Fruit fly (Drosophila melanogaster) whole organism, embryonic: Measurements from ENCODE around the gene CG4730.

Experiments used
- Ada2b ChIP-seq: fragments of 200-800 bp; sonication (Bioruptor generic); IDR thresholded peaks from 2 replicates; pipeline ENCODE4 v1.3.6; 2022; ENCODE audit warnings: missing biosample characterization, missing genetic modification characterization
- Atf3 ChIP-seq: fragments of 200-800 bp; sonication (Bioruptor generic); optimal IDR thresholded peaks from 3 replicates; lab custom pipeline; 2016; ENCODE audit warnings: missing biosample characterization, missing genetic modification characterization
- Bgb ChIP-seq: fragments of 200-800 bp; sonication (Bioruptor generic); IDR thresholded peaks from 2 replicates; pipeline ENCODE4 v1.3.6; 2022; ENCODE audit warnings: missing biosample characterization, missing genetic modification characterization; ENCODE audit not compliant: partially characterized antibody
- Bteb2 ChIP-seq: fragments of 200-800 bp; sonication (Bioruptor generic); optimal IDR thresholded peaks from 2 replicates; lab custom pipeline; 2016; ENCODE audit warnings: missing biosample characterization, missing genetic modification characterization
- CG10321 ChIP-seq: fragments of 200-800 bp; sonication (Bioruptor generic); IDR thresholded peaks from 2 replicates; pipeline ENCODE4 v1.3.6; 2022; ENCODE audit warnings: missing biosample characterization, missing genetic modification characterization
- CG11696 ChIP-seq: fragments of 200-800 bp; sonication (Bioruptor generic); IDR thresholded peaks from 2 replicates; pipeline ENCODE4 v1.3.6; 2022; ENCODE audit warnings: missing biosample characterization, missing genetic modification characterization
- CG12219 ChIP-seq: fragments of 200-800 bp; sonication (Bioruptor generic); optimal IDR thresholded peaks from 3 replicates; lab custom pipeline; 2018; ENCODE audit warnings: missing biosample characterization, mild to moderate bottlenecking, missing genetic modification characterization
- CG12299 ChIP-seq: fragments of 200-800 bp; sonication (Bioruptor generic); optimal IDR thresholded peaks from 2 replicates; lab custom pipeline; 2018; ENCODE audit warnings: missing biosample characterization, mild to moderate bottlenecking, missing genetic modification characterization
- CG13894 ChIP-seq: fragments of 200-800 bp; sonication (Bioruptor generic); optimal IDR thresholded peaks from 3 replicates; lab custom pipeline; 2018; ENCODE audit warnings: missing biosample characterization, mild to moderate bottlenecking, missing genetic modification characterization, moderate library complexity
- CG14050 ChIP-seq: fragments of 200-800 bp; sonication (Bioruptor generic); IDR thresholded peaks from 3 replicates; pipeline ENCODE4 v1.3.6; 2022; ENCODE audit warnings: missing biosample characterization, missing genetic modification characterization
- CG14441 ChIP-seq: fragments of 200-800 bp; sonication (Bioruptor generic); IDR thresholded peaks from 2 replicates; pipeline ENCODE4 v1.3.6; 2022; ENCODE audit warnings: missing biosample characterization, missing genetic modification characterization
- CG14710 ChIP-seq: fragments of 200-800 bp; sonication (Bioruptor generic); optimal IDR thresholded peaks from 3 replicates; lab custom pipeline; 2019; ENCODE audit warnings: missing biosample characterization, mild to moderate bottlenecking, missing genetic modification characterization, moderate library complexity
- CG2129 ChIP-seq: fragments of 200-800 bp; sonication (Bioruptor generic); IDR thresholded peaks from 2 replicates; pipeline ENCODE4 v1.3.6; 2022; ENCODE audit warnings: missing biosample characterization, missing genetic modification characterization; ENCODE audit not compliant: partially characterized antibody
- CG2199 ChIP-seq: fragments of 200-800 bp; sonication (Bioruptor generic); IDR thresholded peaks from 3 replicates; pipeline ENCODE4 v1.3.6; 2022; ENCODE audit warnings: missing biosample characterization, missing genetic modification characterization
- CG33213 ChIP-seq: fragments of 200-800 bp; sonication (Bioruptor generic); optimal IDR thresholded peaks from 3 replicates; lab custom pipeline; 2016; ENCODE audit warnings: missing biosample characterization, missing genetic modification characterization
- CG3726 ChIP-seq: fragments of 200-800 bp; sonication (Bioruptor generic); IDR thresholded peaks from 3 replicates; pipeline ENCODE4, ENCODE4 v1.3.6; 2022; ENCODE audit warnings: missing biosample characterization, missing genetic modification characterization
- CG4617 ChIP-seq: fragments of 200-800 bp; sonication (Bioruptor generic); optimal IDR thresholded peaks from 3 replicates; lab custom pipeline; 2016; ENCODE audit warnings: missing biosample characterization, missing genetic modification characterization, borderline replicate concordance
- CG4707 ChIP-seq: fragments of 200-800 bp; sonication (Bioruptor generic); optimal IDR thresholded peaks from 2 replicates; lab custom pipeline; 2018; ENCODE audit warnings: missing biosample characterization, mild to moderate bottlenecking, missing genetic modification characterization, moderate library complexity
- CG4854 ChIP-seq: fragments of 200-800 bp; sonication (Bioruptor generic); optimal IDR thresholded peaks from 2 replicates; lab custom pipeline; 2016; ENCODE audit warnings: missing biosample characterization, missing genetic modification characterization, inconsistent platforms
- CG6813 ChIP-seq: fragments of 200-800 bp; sonication (Bioruptor generic); optimal IDR thresholded peaks from 2 replicates; lab custom pipeline; 2017; ENCODE audit warnings: missing biosample characterization, missing genetic modification characterization, mild to moderate bottlenecking, moderate library complexity, missing genetic modification reagents
- CG8290 ChIP-seq, 3 experiments: fragments of 200-800 bp; sonication (Bioruptor generic); optimal IDR thresholded peaks; 2 replicates each; lab custom pipeline; 2016 to 2019; ENCODE audit warnings: missing biosample characterization in 3 of 3, missing genetic modification characterization in 3 of 3, mild to moderate bottlenecking in 2 of 3, moderate library complexity in 1 of 3
- CG8765 ChIP-seq: fragments of 200-800 bp; sonication (Bioruptor generic); IDR thresholded peaks from 2 replicates; pipeline ENCODE4 v1.3.6; 2022; ENCODE audit warnings: missing biosample characterization, missing genetic modification characterization
- CTCF ChIP-seq: fragments of 200-800 bp; sonication (Bioruptor generic); optimal IDR thresholded peaks from 2 replicates; lab custom pipeline; 2017; ENCODE audit warnings: missing biosample characterization, mild to moderate bottlenecking, missing genetic modification characterization, moderate library complexity
- Chrac-16 ChIP-seq: fragments of 200-800 bp; sonication (Bioruptor generic); optimal IDR thresholded peaks from 3 replicates; lab custom pipeline; 2016; ENCODE audit warnings: missing biosample characterization, missing genetic modification characterization
- Dad ChIP-seq: fragments of 200-800 bp; sonication (Bioruptor generic); optimal IDR thresholded peaks from 3 replicates; lab custom pipeline; 2016; ENCODE audit warnings: missing biosample characterization, missing genetic modification characterization
- Dek ChIP-seq: fragments of 200-800 bp; sonication (Bioruptor generic); optimal IDR thresholded peaks from 3 replicates; lab custom pipeline; 2019; ENCODE audit warnings: missing biosample characterization, mild to moderate bottlenecking, missing genetic modification characterization, moderate library complexity
- Fer3 ChIP-seq: fragments of 200-800 bp; sonication (Bioruptor generic); optimal IDR thresholded peaks from 2 replicates; lab custom pipeline; 2018; ENCODE audit warnings: missing biosample characterization, mild to moderate bottlenecking, missing genetic modification characterization, moderate library complexity
- Gug ChIP-seq: fragments of 200-800 bp; sonication (Bioruptor generic); IDR thresholded peaks from 4 replicates; pipeline ENCODE4 v1.3.6; 2022; ENCODE audit warnings: missing biosample characterization, missing genetic modification characterization
- Lhr ChIP-seq: fragments of 200-800 bp; sonication (Bioruptor generic); optimal IDR thresholded peaks from 3 replicates; lab custom pipeline; 2017; ENCODE audit warnings: mild to moderate bottlenecking, missing biosample characterization, missing genetic modification reagents, missing genetic modification characterization
- MESR4 ChIP-seq: fragments of 200-800 bp; sonication (Bioruptor generic); optimal IDR thresholded peaks from 2 replicates; lab custom pipeline; 2018; ENCODE audit warnings: missing biosample characterization, mild to moderate bottlenecking, missing genetic modification characterization, moderate library complexity
- Mes4 ChIP-seq: fragments of 200-800 bp; sonication (Bioruptor generic); optimal IDR thresholded peaks from 2 replicates; lab custom pipeline; 2016; ENCODE audit warnings: missing biosample characterization, missing genetic modification characterization
- Nf-YC ChIP-seq: fragments of 200-800 bp; optimal IDR thresholded peaks from 3 replicates; lab custom pipeline; 2019; ENCODE audit warnings: missing biosample characterization, mild to moderate bottlenecking, missing genetic modification characterization, moderate library complexity
- Vsx1 ChIP-seq: fragments of 200-800 bp; sonication (Bioruptor generic); optimal IDR thresholded peaks from 2 replicates; lab custom pipeline; 2017; ENCODE audit warnings: missing biosample characterization, mild to moderate bottlenecking, missing genetic modification characterization, missing genetic modification reagents
- ato ChIP-seq: fragments of 200-800 bp; sonication (Bioruptor generic); IDR thresholded peaks from 2 replicates; pipeline ENCODE4 v1.3.6; 2022; ENCODE audit warnings: missing biosample characterization, missing genetic modification characterization; ENCODE audit not compliant: partially characterized antibody
- bbx ChIP-seq: fragments of 200-800 bp; sonication (Bioruptor generic); IDR thresholded peaks from 2 replicates; pipeline ENCODE4 v1.3.6; 2022; ENCODE audit warnings: missing biosample characterization, missing genetic modification characterization; ENCODE audit not compliant: partially characterized antibody
- crp ChIP-seq, 2 experiments: fragments of 200-800 bp; sonication (Bioruptor generic); optimal IDR thresholded peaks; 2 replicates in 1 of 2; 3 replicates in 1 of 2; lab custom pipeline; 2017; ENCODE audit warnings: missing biosample characterization in 2 of 2, missing genetic modification characterization in 2 of 2, mild to moderate bottlenecking in 1 of 2, moderate library complexity in 1 of 2
- fd102C ChIP-seq: fragments of 200-800 bp; sonication (Bioruptor generic); optimal IDR thresholded peaks from 2 replicates; lab custom pipeline; 2018; ENCODE audit warnings: missing biosample characterization, mild to moderate bottlenecking, missing genetic modification characterization, moderate library complexity
- ftz-f1 ChIP-seq: fragments of 200-800 bp; sonication (Bioruptor generic); optimal IDR thresholded peaks from 2 replicates; lab custom pipeline; 2016; ENCODE audit warnings: missing biosample characterization, missing genetic modification characterization
- gce ChIP-seq: fragments of 200-800 bp; sonication (Bioruptor generic); IDR thresholded peaks from 3 replicates; pipeline ENCODE4 v1.3.6; 2022; ENCODE audit warnings: missing biosample characterization, missing genetic modification characterization
- gcm ChIP-seq: fragments of 200-800 bp; sonication (Bioruptor generic); optimal IDR thresholded peaks from 2 replicates; lab custom pipeline; 2019; ENCODE audit warnings: missing biosample characterization, mild to moderate bottlenecking, missing genetic modification characterization, moderate library complexity
- hkb ChIP-seq, 2 experiments: fragments of 200-800 bp in 1 of 2; fragments of >200 bp in 1 of 2; sonication (Bioruptor generic) in 1 of 2; IDR thresholded peaks in 1 of 2; optimal IDR thresholded peaks in 1 of 2; 2 replicates each; pipeline versions ENCODE4 v1.3.6 to Lab custom; 2017 to 2022; ENCODE audit warnings: missing biosample characterization in 1 of 2, missing genetic modification characterization in 1 of 2
- jumu ChIP-seq: fragments of 200-800 bp; sonication (Bioruptor generic); optimal IDR thresholded peaks from 3 replicates; lab custom pipeline; 2016; ENCODE audit warnings: missing biosample characterization, missing genetic modification characterization
- kni ChIP-seq: fragments of 200-800 bp; sonication (Bioruptor generic); optimal IDR thresholded peaks from 3 replicates; lab custom pipeline; 2017; ENCODE audit warnings: mild to moderate bottlenecking, missing biosample characterization, missing genetic modification reagents, missing genetic modification characterization
- lbe ChIP-seq: fragments of 200-800 bp; sonication (Bioruptor generic); optimal IDR thresholded peaks from 2 replicates; lab custom pipeline; 2016; ENCODE audit warnings: missing biosample characterization, mild to moderate bottlenecking, missing genetic modification characterization
- lmd ChIP-seq: fragments of 200-800 bp; sonication (Bioruptor generic); IDR thresholded peaks from 2 replicates; pipeline ENCODE4 v1.3.6; 2022; ENCODE audit warnings: missing biosample characterization, missing genetic modification characterization
- prd ChIP-seq, 3 experiments: fragments of >200 bp in 2 of 3; fragments of 200-800 bp in 1 of 3; sonication (Bioruptor generic) in 1 of 3; optimal IDR thresholded peaks in 2 of 3; IDR thresholded peaks in 1 of 3; 2 replicates in 2 of 3; 3 replicates in 1 of 3; pipeline versions ENCODE4 v1.3.6 to Lab custom; 2017 to 2022; ENCODE audit warnings: missing biosample characterization in 1 of 3, missing genetic modification characterization in 1 of 3
- shn ChIP-seq: fragments of 200-800 bp; sonication (Bioruptor generic); optimal IDR thresholded peaks from 3 replicates; lab custom pipeline; 2016; ENCODE audit warnings: missing biosample characterization, missing genetic modification characterization
- sug ChIP-seq: fragments of 200-800 bp; optimal IDR thresholded peaks from 2 replicates; lab custom pipeline; 2019; ENCODE audit warnings: missing biosample characterization, mild to moderate bottlenecking, missing genetic modification characterization, moderate library complexity
- unpg ChIP-seq: fragments of 200-800 bp; sonication (Bioruptor generic); optimal IDR thresholded peaks from 3 replicates; lab custom pipeline; 2018; ENCODE audit warnings: missing biosample characterization, mild to moderate bottlenecking, missing genetic modification characterization, moderate library complexity

The CG4730 gene

DNA sequence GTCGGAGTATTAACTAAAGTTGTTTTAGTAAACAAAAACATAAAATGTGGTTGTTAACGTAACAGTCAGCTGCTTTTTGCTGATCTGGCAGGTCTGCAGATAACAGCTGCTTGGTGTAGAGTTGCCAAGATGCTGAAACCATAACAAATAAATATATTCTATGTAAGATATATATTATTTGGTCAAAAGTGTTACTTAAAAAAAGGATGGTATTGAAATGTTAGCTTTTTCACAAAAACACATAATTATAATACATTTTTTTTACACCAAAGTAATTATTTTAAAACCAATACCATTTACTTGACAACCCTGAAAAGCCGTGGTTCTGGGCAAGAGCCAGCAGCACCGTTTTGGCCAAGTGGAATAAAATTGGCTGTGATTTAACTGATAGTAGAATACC is 2.0 kb upstream of the CG4730 start, which contains the start of the genes CG4743 and Idh3g (continued):
- TF ChIP-seq CG12219 (GFP tag; lab: Kevin White, UChicago) (peak; percentile 94), CG14441 (GFP tag; lab: Robert Waterston, UW) (peak; percentile 93), CG13894 (tag; lab: Kevin White, UChicago) (peak; percentile 97), prd (optimal IDR thresholded peaks at IDR 0.05; lab: Kevin White, UChicago) (no peak), prd (GFP tag; IDR thresholded peaks at IDR 0.05; lab: Robert Waterston, UW) (peak; percentile 97), Lhr (GFP tag; lab: Kevin White, UChicago) (peak; percentile 92), CG8290 (GFP tag; optimal IDR thresholded peaks at IDR 0.05; lab: Kevin White, UChicago) (peak; percentile 95), CG8290 (tag; optimal IDR thresholded peaks at IDR 0.05; lab: Kevin White, UChicago) (peak in 1 of 2 experiments; percentile 93), Dek (tag; lab: Kevin White, UChicago) (peak; percentile 95), CG8765 (GFP tag; lab: Robert Waterston, UW) (peak; percentile 93), crp (GFP tag; optimal IDR thresholded peaks at IDR 0.05; lab: Kevin White, UChicago) (peak; percentile 88 to 98), CG2199 (GFP tag; lab: Robert Waterston, UW) (peak; percentile 82; the same call in 2 of the 3 replicates), CG4617 (peak; percentile 96), ftz-f1 (GFP tag; lab: Kevin White, UChicago) (peak; percentile 27), bbx (GFP tag; lab: Robert Waterston, UW) (0 out of 2 replicates have a peak, but pooled peaks have one; percentile 28), CG6813 (GFP tag; lab: Kevin White, UChicago) (peak; percentile 96), unpg (GFP tag; lab: Kevin White, UChicago) (peak; percentile 99), Atf3 (GFP tag; lab: Kevin White, UChicago) (peak; percentile 62), Chrac-16 (peak; percentile 97), Bteb2 (GFP tag; lab: Kevin White, UChicago) (peak; percentile 85), shn (GFP tag; lab: Kevin White, UChicago) (peak; percentile 24), CG11696 (GFP tag; lab: Robert Waterston, UW) (peak; percentile 89), gcm (GFP tag; lab: Kevin White, UChicago) (peak; percentile 98), CG14050 (peak; percentile 95), Fer3 (tag; lab: Kevin White, UChicago) (peak; percentile 98), CG4707 (GFP tag; lab: Kevin White, UChicago) (peak; percentile 87), CG14710 (peak; percentile 98), CG33213 (GFP tag; lab: Kevin White, UChicago) (peak; percentile 74), CG2129 (no peak), Dad (GFP tag; lab: Kevin White, UChicago) (peak; percentile 75), Bgb (GFP tag; lab: Robert Waterston, UW) (no peak), kni (GFP tag; lab: Kevin White, UChicago) (peak; percentile 89), CG3726 (peak; percentile 91), fd102C (GFP tag; lab: Kevin White, UChicago) (peak; percentile 90), hkb (optimal IDR thresholded peaks at IDR 0.05; lab: Kevin White, UChicago) (no peak), hkb (GFP tag; IDR thresholded peaks at IDR 0.05; lab: Robert Waterston, UW) (peak; percentile 97), CG10321 (GFP tag; lab: Robert Waterston, UW) (peak; percentile 79), CG4854 (GFP tag; lab: Kevin White, UChicago) (peak; percentile 90), Ada2b (GFP tag; lab: Robert Waterston, UW) (peak; percentile 94), jumu (GFP tag; lab: Kevin White, UChicago) (peak; percentile 31), Mes4 (GFP tag; lab: Kevin White, UChicago) (peak; percentile 77), sug (tag; lab: Kevin White, UChicago) (peak; percentile 97), CTCF (GFP tag; lab: Kevin White, UChicago) (peak; percentile 67), Vsx1 (peak; percentile 94), lmd (GFP tag; lab: Robert Waterston, UW) (peak; percentile 95), ato (GFP tag; lab: Robert Waterston, UW) (no peak), CG12299 (tag; lab: Kevin White, UChicago) (peak; percentile 97), lbe (GFP tag; lab: Kevin White, UChicago) (peak; percentile 88), Gug (GFP tag; lab: Robert Waterston, UW) (peak; percentile 76), MESR4 (GFP tag; lab: Kevin White, UChicago) (peak; percentile 71), gce (GFP tag; lab: Robert Waterston, UW) (peak; percentile 92), Nf-YC (tag; lab: Kevin White, UChicago) (peak; percentile 90)
